Worm (Caenorhabditis elegans) whole organism, young adult: ENCODE data around the gene srh-174.
A peak's percentile ranks its signal among the peaks of the same experiment; 100 is the strongest.

ENCODE experiments used
- B0019.2 ChIP-seq: fragments of 200-800 bp; sonication (Bioruptor generic); conservative IDR thresholded peaks from 2 replicates; pipeline ENCODE4 v1.3.6; 2022; ENCODE audit warnings: missing genetic modification reagents, missing genetic modification characterization, missing compliant biosample characterization
- B0336.3 ChIP-seq: fragments of 200-800 bp; sonication (Bioruptor generic); IDR thresholded peaks from 2 replicates; pipeline ENCODE4 v1.3.6; 2022; ENCODE audit warnings: missing genetic modification characterization, missing compliant biosample characterization
- C17E4.6 ChIP-seq: fragments of 200-800 bp; sonication (Bioruptor generic); IDR thresholded peaks from 2 replicates; pipeline ENCODE4 v1.3.6; 2022; ENCODE audit warnings: missing genetic modification reagents, missing genetic modification characterization, missing compliant biosample characterization
- F22D6.2 ChIP-seq: sonication (generic microtip); optimal IDR thresholded peaks from 2 replicates; lab custom pipeline; 2016; ENCODE audit warnings: mild to moderate bottlenecking, missing genetic modification characterization, missing compliant biosample characterization
- F23B12.7 ChIP-seq: sonication (generic microtip); optimal IDR thresholded peaks from 2 replicates; lab custom pipeline; 2017; ENCODE audit warnings: missing genetic modification characterization, mild to moderate bottlenecking, missing compliant biosample characterization, antibody characterized with exemption, moderate library complexity; ENCODE audit not compliant: insufficient read depth
- F49E8.2 ChIP-seq: sonication (generic microtip); optimal IDR thresholded peaks from 3 replicates; lab custom pipeline; 2017; ENCODE audit warnings: missing genetic modification characterization, mild to moderate bottlenecking, missing compliant biosample characterization, antibody characterized with exemption, moderate library complexity; ENCODE audit not compliant: insufficient read depth
- F55B11.4 ChIP-seq: sonication (generic microtip); optimal IDR thresholded peaks from 2 replicates; lab custom pipeline; 2016; ENCODE audit warnings: missing compliant biosample characterization, missing genetic modification characterization, borderline replicate concordance; ENCODE audit not compliant: insufficient read depth
- F57A8.1 ChIP-seq: fragments of 200-800 bp; sonication (Bioruptor generic); optimal IDR thresholded peaks from 2 replicates; lab custom pipeline; 2018; ENCODE audit warnings: mild to moderate bottlenecking, missing genetic modification characterization, moderate library complexity, missing compliant biosample characterization
- Y67H2A.10 ChIP-seq: fragments of 200-800 bp; sonication (Bioruptor generic); conservative IDR thresholded peaks from 2 replicates; pipeline ENCODE4 v1.3.6; 2022; ENCODE audit warnings: missing genetic modification reagents, missing genetic modification characterization, missing compliant biosample characterization
- atf-7 ChIP-seq: sonication (generic microtip); optimal IDR thresholded peaks from 2 replicates; lab custom pipeline; 2017; ENCODE audit warnings: mild to moderate bottlenecking, missing genetic modification characterization, missing compliant biosample characterization
- ccch-3 ChIP-seq: fragments of 200-800 bp; sonication (Bioruptor generic); optimal IDR thresholded peaks from 2 replicates; lab custom pipeline; 2018; ENCODE audit warnings: mild to moderate bottlenecking, missing genetic modification characterization, missing compliant biosample characterization
- cebp-1 ChIP-seq, 2 experiments: fragments of 200-800 bp in 1 of 2; sonication (Bioruptor generic) in 1 of 2; sonication (generic microtip) in 1 of 2; IDR thresholded peaks in 1 of 2; optimal IDR thresholded peaks in 1 of 2; 2 replicates each; pipeline versions ENCODE4 v1.3.6 to Lab custom; 2017 to 2022; ENCODE audit warnings: missing compliant biosample characterization in 2 of 2, missing genetic modification characterization in 2 of 2, mild to moderate bottlenecking in 1 of 2, missing genetic modification reagents in 1 of 2, moderate library complexity in 1 of 2
- ceh-58 ChIP-seq: fragments of 200-800 bp; sonication (Bioruptor generic); IDR thresholded peaks from 2 replicates; pipeline ENCODE4 v1.3.6; 2022; ENCODE audit warnings: missing genetic modification characterization, missing compliant biosample characterization
- ceh-91 ChIP-seq: fragments of 200-800 bp; sonication (Bioruptor generic); IDR thresholded peaks from 2 replicates; pipeline ENCODE4 v1.3.6; 2022; ENCODE audit warnings: missing genetic modification reagents, missing genetic modification characterization, missing compliant biosample characterization
- hmg-1.2 ChIP-seq: fragments of 200-800 bp; sonication (Bioruptor generic); IDR thresholded peaks from 2 replicates; pipeline ENCODE4 v1.3.6; 2022; ENCODE audit warnings: missing genetic modification reagents, missing genetic modification characterization, missing compliant biosample characterization
- hsf-1 ChIP-seq: fragments of 200-800 bp; sonication (Bioruptor generic); IDR thresholded peaks from 2 replicates; pipeline ENCODE4 v1.3.6; 2022; ENCODE audit warnings: missing genetic modification reagents, missing genetic modification characterization, missing compliant biosample characterization
- lin-26 ChIP-seq: fragments of 200-800 bp; sonication (Bioruptor generic); IDR thresholded peaks from 2 replicates; pipeline ENCODE4 v1.3.6; 2022; ENCODE audit warnings: missing genetic modification reagents, missing genetic modification characterization, missing compliant biosample characterization
- lin-54 ChIP-seq: fragments of 200-800 bp; sonication (Bioruptor generic); optimal IDR thresholded peaks from 2 replicates; lab custom pipeline; 2018; ENCODE audit warnings: mild to moderate bottlenecking, missing genetic modification characterization, missing compliant biosample characterization
- lir-1 ChIP-seq: fragments of 200-800 bp; sonication (Bioruptor generic); conservative IDR thresholded peaks from 2 replicates; pipeline ENCODE4 v1.3.6; 2022; ENCODE audit warnings: missing genetic modification reagents, missing genetic modification characterization, missing compliant biosample characterization
- lsy-27 ChIP-seq: sonication (generic microtip); optimal IDR thresholded peaks from 2 replicates; lab custom pipeline; 2017; ENCODE audit warnings: missing genetic modification characterization, mild to moderate bottlenecking, missing compliant biosample characterization, antibody characterized with exemption, missing genotype, borderline replicate concordance; ENCODE audit not compliant: insufficient read depth
- mes-4 ChIP-seq: sonication (generic microtip); optimal IDR thresholded peaks from 2 replicates; lab custom pipeline; 2016; ENCODE audit warnings: missing genotype, missing genetic modification characterization, missing compliant biosample characterization
- nfya-1 ChIP-seq: sonication (generic microtip); optimal IDR thresholded peaks from 2 replicates; lab custom pipeline; 2017; ENCODE audit warnings: antibody characterized with exemption, missing compliant biosample characterization, missing genetic modification characterization, borderline replicate concordance; ENCODE audit not compliant: insufficient read depth
- nfyb-1 ChIP-seq: fragments of 200-800 bp; sonication (Bioruptor generic); IDR thresholded peaks from 2 replicates; pipeline ENCODE4 v1.3.6; 2022; ENCODE audit warnings: missing genetic modification reagents, missing genetic modification characterization, missing compliant biosample characterization
- pbrm-1 ChIP-seq: fragments of 200-800 bp; sonication (Bioruptor generic); IDR thresholded peaks from 2 replicates; pipeline ENCODE4 v1.3.6; 2022; ENCODE audit warnings: missing genetic modification reagents, missing genetic modification characterization, missing compliant biosample characterization
- pha-4 ChIP-seq: fragments of 150-350 bp; sonication (generic microtip); optimal IDR thresholded peaks from 2 replicates; lab custom pipeline; 2014; ENCODE audit warnings: missing biosample characterization, missing genetic modification reagents, missing genetic modification characterization
- repo-1 ChIP-seq: sonication (generic microtip); optimal IDR thresholded peaks from 2 replicates; lab custom pipeline; 2017; ENCODE audit warnings: mild to moderate bottlenecking, missing genetic modification characterization, missing compliant biosample characterization
- snpc-1.3 ChIP-seq: sonication (generic microtip); optimal IDR thresholded peaks from 2 replicates; lab custom pipeline; 2017; ENCODE audit warnings: missing genetic modification characterization, mild to moderate bottlenecking, missing compliant biosample characterization, antibody characterized with exemption, moderate library complexity, missing genotype, missing genetic modification reagents; ENCODE audit not compliant: insufficient read depth
- snpc-4 ChIP-seq, 5 experiments: fragments of 150-350 bp in 1 of 5; sonication (generic microtip) in 4 of 5; optimal IDR thresholded peaks; 2 replicates each; lab custom pipeline; 2014 to 2018; ENCODE audit warnings: missing genetic modification characterization in 5 of 5, missing biosample characterization in 3 of 5, antibody characterized with exemption in 2 of 5, mild to moderate bottlenecking in 2 of 5, missing compliant biosample characterization in 2 of 5, missing genotype in 2 of 5, moderate library complexity in 2 of 5, missing genetic modification reagents in 1 of 5
- sptf-2 ChIP-seq: fragments of 200-800 bp; sonication (Bioruptor generic); optimal IDR thresholded peaks from 2 replicates; lab custom pipeline; 2018; ENCODE audit warnings: mild to moderate bottlenecking, missing genetic modification characterization, missing compliant biosample characterization
- tbx-9 ChIP-seq: sonication (generic microtip); optimal IDR thresholded peaks from 2 replicates; lab custom pipeline; 2016; ENCODE audit warnings: borderline replicate concordance, missing genetic modification characterization, inconsistent platforms, missing compliant biosample characterization
- unc-130 ChIP-seq: sonication (generic microtip); optimal IDR thresholded peaks from 2 replicates; lab custom pipeline; 2016; ENCODE audit warnings: missing genetic modification reagents, missing genetic modification characterization, missing compliant biosample characterization
- xnd-1 ChIP-seq: sonication (generic microtip); optimal IDR thresholded peaks from 2 replicates; lab custom pipeline; 2016; ENCODE audit warnings: missing genotype, missing genetic modification reagents, missing genetic modification characterization, missing compliant biosample characterization
- ztf-26 ChIP-seq: sonication (generic microtip); optimal IDR thresholded peaks from 2 replicates; lab custom pipeline; 2017; ENCODE audit warnings: missing genetic modification characterization, missing compliant biosample characterization

Gene srh-174

DNA sequence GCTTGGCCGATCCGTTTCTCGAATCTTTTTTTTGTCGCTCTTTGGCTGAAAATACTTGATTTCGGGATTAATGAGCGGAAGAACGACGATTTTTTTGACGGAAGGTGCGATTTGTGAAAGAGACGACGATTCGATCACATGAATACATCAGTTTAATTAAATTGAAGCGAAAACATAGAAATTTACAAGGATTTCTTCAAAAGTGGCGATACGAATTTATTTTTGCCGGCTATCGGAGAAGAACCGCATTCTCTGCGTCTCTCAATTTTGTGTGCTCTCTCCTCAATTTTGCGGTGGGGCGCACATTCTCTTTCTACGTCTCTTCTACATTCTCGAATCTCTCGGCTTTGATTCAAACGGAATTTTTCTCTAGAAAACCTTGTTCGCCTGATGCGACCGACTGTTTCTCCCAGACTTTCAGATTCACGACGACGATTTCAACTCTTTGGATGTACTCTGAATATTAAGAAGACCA lies 23.1 kb upstream of the srh-174 start, which contains the start of gene F40D4.17:
Gene F40D4.17, minus strand, starts transcription at position 51 of the 475 bp plus-strand sequence.
- TF ChIP-seq F23B12.7 (tag; lab: Kevin White, UChicago) (no peak), ceh-91 (GFP tag; lab: Robert Waterston, UW) (no peak), snpc-4 (GFP tag; optimal IDR thresholded peaks at IDR 0.05; lab: Kevin White, UChicago) (no peak), snpc-4 (tag; optimal IDR thresholded peaks at IDR 0.05; lab: Kevin White, UChicago) (peak in 1 of 4 experiments; percentile 45), lir-1 (GFP tag; lab: Robert Waterston, UW) (no peak), F55B11.4 (no peak), nfyb-1 (no peak), hmg-1.2 (GFP tag; lab: Robert Waterston, UW) (peak; percentile 96), pha-4 (tag; lab: Kevin White, UChicago) (no peak), unc-130 (GFP tag; lab: Kevin White, UChicago) (no peak), F22D6.2 (no peak), C17E4.6 (GFP tag; lab: Robert Waterston, UW) (no peak), snpc-1.3 (tag; lab: Kevin White, UChicago) (no peak), F49E8.2 (tag; lab: Kevin White, UChicago) (no peak)

DNA sequence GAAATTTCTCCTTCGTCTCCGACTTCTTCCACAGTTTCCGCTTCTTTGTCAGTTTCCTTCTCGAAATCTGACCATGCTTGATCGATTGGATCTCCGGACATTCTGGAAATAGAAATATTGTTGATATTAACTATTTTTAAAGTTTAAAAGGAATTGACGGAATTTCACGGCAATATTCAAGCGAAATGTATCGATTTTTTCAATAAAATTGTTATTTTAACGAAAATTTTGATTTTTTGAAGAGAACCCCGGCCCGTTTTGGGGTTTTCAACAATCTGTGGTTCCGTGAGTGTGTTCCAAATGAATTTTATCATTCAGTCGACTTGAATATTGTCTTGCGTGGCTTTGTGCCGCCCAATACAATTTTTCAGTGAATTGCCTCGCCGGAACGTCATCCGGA lies 21.4 kb upstream of the srh-174 start, which contains the start of gene F40D4.13:
Gene F40D4.13, minus strand, starts transcription at position 101 of the 400 bp plus-strand sequence.
- TF ChIP-seq lin-26 (GFP tag; lab: Robert Waterston, UW): no peak
- TF ChIP-seq atf-7: no peak
- TF ChIP-seq repo-1 (tag; lab: Kevin White, UChicago): no peak
- TF ChIP-seq tbx-9 (tag; lab: Kevin White, UChicago): no peak
- no peak for TF ChIP-seq lin-54 (GFP tag; lab: Kevin White, UChicago)

DNA sequence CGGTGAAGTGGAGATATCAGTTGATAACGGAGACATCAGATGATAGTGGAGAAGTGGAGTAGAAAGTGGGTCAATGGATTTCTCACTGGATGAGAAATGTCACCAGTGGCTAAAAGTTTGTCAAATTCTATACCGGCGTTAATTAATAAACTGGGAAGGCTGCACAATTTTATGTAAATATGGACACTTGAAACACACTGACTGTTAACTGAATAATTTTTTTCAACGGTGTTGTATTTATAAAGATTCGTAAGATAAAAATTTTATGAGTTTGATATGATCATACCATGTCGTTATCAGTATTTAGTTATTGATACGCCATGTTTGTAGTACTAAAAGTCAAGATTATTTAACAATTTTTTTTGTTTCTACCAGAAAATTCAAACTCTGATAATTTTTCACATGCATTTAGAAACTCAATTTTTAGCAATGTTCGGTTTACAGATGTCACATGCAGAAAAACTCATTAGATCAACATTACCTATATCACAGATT lies 19.1 kb upstream of the srh-174 start, which contains the start of gene F40D4.12:
Gene F40D4.12, plus strand, starts transcription at position 445 of the 495 bp plus-strand sequence.
- no peak for TF ChIP-seq ccch-3
- no peak for TF ChIP-seq Y67H2A.10 (GFP tag; lab: Robert Waterston, UW)
- no peak for TF ChIP-seq pbrm-1 (GFP tag; lab: Robert Waterston, UW)
- TF ChIP-seq lin-54 (GFP tag; lab: Kevin White, UChicago): no peak
- TF ChIP-seq B0019.2 (GFP tag; lab: Robert Waterston, UW): no peak
- no peak for TF ChIP-seq hsf-1
- no peak for TF ChIP-seq nfya-1 (tag; lab: Kevin White, UChicago)
- no peak for TF ChIP-seq F23B12.7 (tag; lab: Kevin White, UChicago)
- no peak for TF ChIP-seq xnd-1
- TF ChIP-seq B0336.3: no peak
- TF ChIP-seq mes-4 (tag; lab: Kevin White, UChicago): no peak
- no peak for TF ChIP-seq F57A8.1
- no peak for TF ChIP-seq lsy-27 (tag; lab: Kevin White, UChicago)
- TF ChIP-seq ztf-26: no peak
- no peak for TF ChIP-seq sptf-2 (GFP tag; lab: Kevin White, UChicago)

DNA sequence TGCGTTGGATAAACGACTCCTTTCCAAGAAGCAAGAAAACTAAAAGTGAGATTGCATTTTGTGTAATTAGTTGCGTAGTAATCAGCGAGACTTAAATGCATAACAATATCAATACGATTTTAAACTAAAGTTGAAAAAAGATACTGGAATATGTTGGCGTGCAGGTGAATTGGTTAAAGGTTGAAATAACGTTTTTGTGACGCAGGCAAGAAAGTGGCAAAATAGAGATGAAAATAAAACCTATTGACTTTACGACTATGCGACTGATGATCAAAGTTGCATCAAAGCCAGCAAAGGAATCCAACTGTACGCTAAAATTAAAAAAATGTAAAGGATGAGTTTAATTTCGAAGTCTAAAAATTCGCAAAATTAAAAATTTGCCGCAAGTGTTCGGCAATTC lies 13.1 kb upstream of the srh-174 start, which contains the start of gene srh-102:
Gene srh-102, minus strand, starts transcription at position 101 of the 400 bp plus-strand sequence.
- TF ChIP-seq ceh-58 (no peak), cebp-1 (GFP tag; IDR thresholded peaks at IDR 0.05; lab: Robert Waterston, UW) (no peak), cebp-1 (tag; optimal IDR thresholded peaks at IDR 0.05; lab: Kevin White, UChicago) (no peak)
